Worm (Caenorhabditis elegans) whole organism, mixed stage, embryonic: ENCODE results near the gene ZC190.10.
"Not testable (repeated sequence)": the region's sequence is repeated elsewhere in the genome, so short reads cannot be mapped to it uniquely, and the experiment has no call there.

Experiments used
- M03D4.4 ChIP-seq: sonication (generic microtip); optimal IDR thresholded peaks from 2 replicates; lab custom pipeline; 2017; ENCODE audit warnings: mild to moderate bottlenecking, missing genetic modification characterization, missing compliant biosample characterization
- bed-3 ChIP-seq: fragments of 200-800 bp; sonication (Bioruptor generic); optimal IDR thresholded peaks from 3 replicates; lab custom pipeline; 2018; ENCODE audit warnings: mild to moderate bottlenecking, missing genetic modification characterization, moderate library complexity, missing compliant biosample characterization
- blmp-1 ChIP-seq: fragments of 150-350 bp; optimal IDR thresholded peaks from 2 replicates; lab custom pipeline; 2014; ENCODE audit warnings: missing biosample characterization, missing genetic modification characterization
- ceh-39 ChIP-seq: fragments of 150-350 bp; optimal IDR thresholded peaks from 2 replicates; lab custom pipeline; 2014; ENCODE audit warnings: missing biosample characterization, missing genetic modification characterization
- ceh-43 ChIP-seq: fragments of 200-800 bp; sonication (Bioruptor generic); optimal IDR thresholded peaks from 2 replicates; lab custom pipeline; 2018; ENCODE audit warnings: mild to moderate bottlenecking, missing genetic modification characterization, moderate library complexity, missing compliant biosample characterization
- ceh-83 ChIP-seq: fragments of 200-800 bp; sonication (Bioruptor generic); optimal IDR thresholded peaks from 2 replicates; lab custom pipeline; 2018; ENCODE audit warnings: mild to moderate bottlenecking, missing genetic modification characterization, missing compliant biosample characterization
- ces-1 ChIP-seq: fragments of 150-350 bp; optimal IDR thresholded peaks from 2 replicates; lab custom pipeline; 2014; ENCODE audit warnings: missing biosample characterization, missing genetic modification reagents, missing genetic modification characterization
- cnd-1 ChIP-seq: fragments of 200-800 bp; sonication (Bioruptor generic); optimal IDR thresholded peaks from 2 replicates; lab custom pipeline; 2018; ENCODE audit warnings: mild to moderate bottlenecking, missing genetic modification characterization, missing compliant biosample characterization
- drap-1 ChIP-seq: fragments of 200-800 bp; sonication (Bioruptor generic); optimal IDR thresholded peaks from 3 replicates; lab custom pipeline; 2018; ENCODE audit warnings: mild to moderate bottlenecking, missing genetic modification characterization, missing compliant biosample characterization
- elt-1 ChIP-seq: sonication (generic microtip); optimal IDR thresholded peaks from 2 replicates; lab custom pipeline; 2017; ENCODE audit warnings: missing genetic modification characterization, mild to moderate bottlenecking, missing compliant biosample characterization, antibody characterized with exemption, moderate library complexity, borderline replicate concordance; ENCODE audit not compliant: insufficient read depth
- elt-3 ChIP-seq: fragments of 150-350 bp; optimal IDR thresholded peaks from 2 replicates; lab custom pipeline; 2014; ENCODE audit warnings: missing biosample characterization, missing genetic modification characterization
- flh-1 ChIP-seq: fragments of 200-800 bp; sonication (Bioruptor generic); optimal IDR thresholded peaks from 2 replicates; lab custom pipeline; 2018; ENCODE audit warnings: mild to moderate bottlenecking, missing genetic modification characterization, moderate library complexity, missing compliant biosample characterization
- hlh-1 ChIP-seq: fragments of 150-350 bp; optimal IDR thresholded peaks from 2 replicates; lab custom pipeline; 2014; ENCODE audit warnings: missing biosample characterization, missing genetic modification reagents, missing genetic modification characterization
- lin-13 ChIP-seq: fragments of 150-350 bp; optimal IDR thresholded peaks from 2 replicates; lab custom pipeline; 2014; ENCODE audit warnings: missing biosample characterization, missing genetic modification characterization
- lin-32 ChIP-seq: fragments of 200-800 bp; sonication (Bioruptor generic); optimal IDR thresholded peaks from 2 replicates; lab custom pipeline; 2018; ENCODE audit warnings: mild to moderate bottlenecking, missing genetic modification characterization, missing compliant biosample characterization
- lsy-2 ChIP-seq: fragments of 150-350 bp; optimal IDR thresholded peaks from 2 replicates; lab custom pipeline; 2014; ENCODE audit warnings: missing biosample characterization, missing genetic modification characterization
- mab-5 ChIP-seq: fragments of 150-350 bp; optimal IDR thresholded peaks from 2 replicates; lab custom pipeline; 2014; ENCODE audit warnings: missing biosample characterization, missing genetic modification characterization
- mls-2 ChIP-seq: sonication (generic microtip); optimal IDR thresholded peaks from 2 replicates; lab custom pipeline; 2016; ENCODE audit warnings: mild to moderate bottlenecking, missing genetic modification characterization, moderate library complexity, missing compliant biosample characterization
- nhr-12 ChIP-seq: fragments of 150-350 bp; optimal IDR thresholded peaks from 2 replicates; lab custom pipeline; 2014; ENCODE audit warnings: missing biosample characterization, missing genetic modification characterization
- nhr-2 ChIP-seq: fragments of 150-350 bp; optimal IDR thresholded peaks from 2 replicates; lab custom pipeline; 2014; ENCODE audit warnings: missing biosample characterization, missing genetic modification characterization
- nhr-28 ChIP-seq: fragments of 150-350 bp; optimal IDR thresholded peaks from 2 replicates; lab custom pipeline; 2014; ENCODE audit warnings: missing biosample characterization, missing genetic modification characterization
- sem-2 ChIP-seq: fragments of 200-800 bp; sonication (Bioruptor generic); optimal IDR thresholded peaks from 2 replicates; lab custom pipeline; 2018; ENCODE audit warnings: mild to moderate bottlenecking, missing genetic modification characterization, missing compliant biosample characterization
- snpc-4 ChIP-seq: fragments of 150-350 bp; optimal IDR thresholded peaks from 2 replicates; lab custom pipeline; 2014; ENCODE audit warnings: missing biosample characterization, missing genetic modification characterization
- sptf-1 ChIP-seq: sonication (generic microtip); optimal IDR thresholded peaks from 2 replicates; lab custom pipeline; 2017; ENCODE audit warnings: mild to moderate bottlenecking, missing genetic modification characterization, moderate library complexity, missing compliant biosample characterization
- tbx-8 ChIP-seq: fragments of 200-800 bp; sonication (Bioruptor generic); optimal IDR thresholded peaks from 2 replicates; lab custom pipeline; 2018; ENCODE audit warnings: mild to moderate bottlenecking, missing genetic modification characterization, moderate library complexity, missing compliant biosample characterization
- unc-120 ChIP-seq: sonication (generic microtip); optimal IDR thresholded peaks from 2 replicates; lab custom pipeline; 2017; ENCODE audit warnings: missing genetic modification characterization, missing compliant biosample characterization; ENCODE audit not compliant: poor library complexity, severe bottlenecking
- unc-39 ChIP-seq: fragments of 150-350 bp; optimal IDR thresholded peaks from 2 replicates; lab custom pipeline; 2014; ENCODE audit warnings: missing biosample characterization, missing genetic modification characterization
- unc-62 ChIP-seq: fragments of 150-350 bp; optimal IDR thresholded peaks from 2 replicates; lab custom pipeline; 2014; ENCODE audit warnings: missing biosample characterization, missing genetic modification reagents, missing genetic modification characterization
- zip-8 ChIP-seq: fragments of 150-350 bp; optimal IDR thresholded peaks from 2 replicates; lab custom pipeline; 2014; ENCODE audit warnings: missing biosample characterization, missing genetic modification characterization
- ztf-11 ChIP-seq: fragments of 150-350 bp; optimal IDR thresholded peaks from 2 replicates; lab custom pipeline; 2014; ENCODE audit warnings: missing biosample characterization, missing genetic modification characterization

Gene ZC190.10

DNA sequence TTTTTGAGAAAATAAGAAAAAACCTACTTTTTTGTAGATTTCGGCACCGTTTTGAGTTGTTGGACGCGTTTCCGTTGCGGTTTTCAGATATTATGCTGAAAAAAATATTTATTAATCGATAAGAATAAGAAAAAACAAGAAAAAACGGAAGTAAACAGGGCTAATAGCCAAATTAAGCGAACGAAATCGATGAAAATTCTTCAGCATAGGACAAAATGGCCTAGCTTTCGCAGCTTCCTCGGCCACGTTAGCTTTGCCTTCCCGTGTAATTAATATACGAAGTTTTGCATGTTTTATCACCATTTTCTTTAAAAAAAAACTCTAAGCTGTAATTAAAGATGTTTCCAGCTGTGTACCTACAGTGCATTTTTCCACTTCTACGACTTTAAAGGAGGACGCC lies at the start of gene ZC190.10:
Gene ZC190.10, minus strand, starts transcription at position 101 of the 400 bp plus-strand sequence.
- not testable (repeated sequence) for TF ChIP-seq nhr-28, hlh-1, sptf-1 (tag; lab: Kevin White, UChicago)
- TF ChIP-seq, all 35 proteins: peak for 0; not testable (repeated sequence) for 35

DNA sequence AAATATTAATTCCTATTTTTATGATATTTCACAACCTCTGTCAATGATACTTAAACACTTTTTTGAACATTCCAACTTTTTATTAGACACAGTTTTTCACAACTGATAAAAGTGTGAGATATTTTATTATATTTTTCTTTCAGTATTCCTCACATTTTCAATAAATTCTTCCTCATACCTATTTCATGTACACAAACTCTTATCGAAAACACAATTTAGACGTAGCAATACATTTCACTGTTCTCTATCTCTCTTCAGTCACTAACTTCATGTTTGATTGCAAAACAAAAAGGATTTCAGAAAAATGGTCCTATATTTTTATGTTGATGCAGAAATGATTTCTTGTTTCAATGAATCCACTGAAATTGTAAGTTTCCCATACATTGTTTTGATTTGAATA lies 49.7 kb upstream of the ZC190.10 start, which contains the start of gene B0507.6:
Gene B0507.6, plus strand, starts transcription at position 301 of the 400 bp plus-strand sequence.
- TF ChIP-seq ztf-11 (tag; lab: Kevin White, UChicago), result no peak
- TF ChIP-seq nhr-2 (tag; lab: Kevin White, UChicago), result no peak
- no peak for TF ChIP-seq ces-1
- no peak for TF ChIP-seq zip-8
- TF ChIP-seq ceh-43 (GFP tag; lab: Kevin White, UChicago), result no peak

DNA sequence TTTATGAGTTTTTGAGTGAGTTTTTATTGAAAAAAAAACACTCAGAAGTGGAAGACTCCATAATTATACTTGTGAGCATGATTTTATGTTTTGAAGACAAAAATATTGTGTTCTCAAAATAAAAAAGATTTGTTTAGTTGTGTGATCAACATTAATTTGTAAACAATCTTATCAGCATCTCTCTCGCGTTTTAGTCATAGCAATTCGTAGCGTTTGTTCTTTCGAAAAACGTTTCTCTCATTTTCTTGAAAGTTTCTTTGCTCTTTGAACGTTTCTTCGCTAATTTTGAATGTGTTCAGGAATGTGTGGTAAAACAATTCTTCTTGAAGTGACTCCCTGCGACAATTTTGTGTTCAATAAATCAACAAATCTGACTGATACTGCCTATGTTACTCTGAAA lies 43.0 kb upstream of the ZC190.10 start, which contains the start of gene ZC196.2:
Gene ZC196.2, plus strand, starts transcription at position 301 of the 400 bp plus-strand sequence.
- TF ChIP-seq ceh-43 (GFP tag; lab: Kevin White, UChicago), result no peak
- TF ChIP-seq ceh-83 (GFP tag; lab: Kevin White, UChicago), result no peak
- no peak for TF ChIP-seq lsy-2 (tag; lab: Kevin White, UChicago)
- TF ChIP-seq unc-39 (tag; lab: Kevin White, UChicago), result no peak
- TF ChIP-seq snpc-4 (tag; lab: Kevin White, UChicago), result no peak
- TF ChIP-seq nhr-28 (tag; lab: Kevin White, UChicago), result no peak
- no peak for TF ChIP-seq sem-2 (GFP tag; lab: Kevin White, UChicago)
- no peak for TF ChIP-seq zip-8
- no peak for TF ChIP-seq blmp-1 (tag; lab: Kevin White, UChicago)
- TF ChIP-seq lin-13 (tag; lab: Kevin White, UChicago), result no peak
- no peak for TF ChIP-seq sptf-1 (tag; lab: Kevin White, UChicago)
- TF ChIP-seq flh-1 (GFP tag; lab: Kevin White, UChicago), result no peak
- TF ChIP-seq, all 35 proteins: peak for 0

DNA sequence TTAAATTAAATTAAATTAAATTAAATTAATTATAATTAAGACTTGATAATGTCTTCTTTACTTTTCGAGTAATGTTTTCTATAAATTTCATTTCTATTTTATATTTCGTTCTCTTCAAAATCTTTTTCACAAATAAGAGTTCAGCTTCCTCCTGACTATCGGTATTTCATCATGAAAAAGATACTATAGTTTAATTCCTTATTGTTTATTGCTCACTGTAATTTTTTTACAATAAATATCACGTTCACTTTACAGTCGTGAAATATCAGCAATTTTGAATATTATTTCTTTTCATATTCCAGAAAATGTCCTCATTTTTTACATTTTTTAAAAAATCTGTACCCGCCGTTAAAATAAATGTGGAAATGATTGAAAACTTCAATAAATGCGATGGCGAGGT lies 40.3 kb upstream of the ZC190.10 start, which contains the start of gene ZC196.3:
Gene ZC196.3, plus strand, starts transcription at position 301 of the 400 bp plus-strand sequence.
- TF ChIP-seq ceh-83 (GFP tag; lab: Kevin White, UChicago) (no peak), ces-1 (no peak), blmp-1 (tag; lab: Kevin White, UChicago) (no peak), unc-39 (tag; lab: Kevin White, UChicago) (no peak), nhr-12 (tag; lab: Kevin White, UChicago) (no peak), snpc-4 (tag; lab: Kevin White, UChicago) (no peak), unc-120 (no peak)

- TF ChIP-seq lin-13 (tag; lab: Kevin White, UChicago), result no peak
- no peak for TF ChIP-seq elt-3 (tag; lab: Kevin White, UChicago)
- TF ChIP-seq mab-5 (tag; lab: Kevin White, UChicago), result no peak
- no peak for TF ChIP-seq ceh-43 (GFP tag; lab: Kevin White, UChicago)
- TF ChIP-seq snpc-4 (tag; lab: Kevin White, UChicago), result no peak
- no peak for TF ChIP-seq hlh-1 (tag; lab: Kevin White, UChicago)
- no peak for TF ChIP-seq unc-62
- no peak for TF ChIP-seq unc-39 (tag; lab: Kevin White, UChicago)
- no peak for TF ChIP-seq lin-32 (GFP tag; lab: Kevin White, UChicago)
- no peak for TF ChIP-seq ceh-39 (tag; lab: Kevin White, UChicago)
- no peak for TF ChIP-seq zip-8
- no peak for TF ChIP-seq M03D4.4 (tag; lab: Kevin White, UChicago)
- no peak for TF ChIP-seq mls-2
- no peak for TF ChIP-seq ces-1
- no peak for TF ChIP-seq drap-1 (GFP tag; lab: Kevin White, UChicago)
- TF ChIP-seq elt-1 (tag; lab: Kevin White, UChicago), result no peak
- no peak for TF ChIP-seq sem-2 (GFP tag; lab: Kevin White, UChicago)
- no peak for TF ChIP-seq nhr-12 (tag; lab: Kevin White, UChicago)
- no peak for TF ChIP-seq ceh-83 (GFP tag; lab: Kevin White, UChicago)
- no peak for TF ChIP-seq sptf-1 (tag; lab: Kevin White, UChicago)
These were observed 36.8 kb upstream of the ZC190.10 start, which contains the start of gene ZC196.4 for ce11 chrV:8732934-8733333. ZC196.4 (plus strand) TSS chrV:8733106.

DNA sequence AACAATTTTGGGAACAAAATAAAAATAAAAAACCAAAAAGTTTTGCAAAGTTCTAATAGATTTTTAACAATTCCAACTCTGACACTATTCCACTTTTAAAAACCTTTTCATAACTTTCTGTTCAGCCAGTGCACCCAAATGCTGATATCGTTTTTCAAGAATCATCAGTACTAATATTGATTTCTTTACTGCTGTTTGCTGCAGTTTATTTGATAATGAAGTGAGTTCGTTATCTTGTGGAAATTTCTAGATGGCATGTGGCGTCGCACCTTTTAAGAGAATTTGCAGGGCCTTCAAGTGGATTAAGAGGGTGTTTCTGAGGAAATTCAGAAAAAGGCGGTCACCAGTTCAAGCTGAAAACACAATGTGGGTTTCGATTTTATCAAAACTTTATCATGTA lies 34.9 kb upstream of the ZC190.10 start:
- no peak for TF ChIP-seq elt-3 (tag; lab: Kevin White, UChicago)
- TF ChIP-seq ces-1, result no peak
- no peak for TF ChIP-seq snpc-4 (tag; lab: Kevin White, UChicago)
- no peak for TF ChIP-seq flh-1 (GFP tag; lab: Kevin White, UChicago)
- no peak for TF ChIP-seq hlh-1 (tag; lab: Kevin White, UChicago)
- TF ChIP-seq sptf-1 (tag; lab: Kevin White, UChicago), result no peak
- no peak for TF ChIP-seq bed-3 (GFP tag; lab: Kevin White, UChicago)
- no peak for TF ChIP-seq tbx-8 (GFP tag; lab: Kevin White, UChicago)
- TF ChIP-seq elt-1 (tag; lab: Kevin White, UChicago), result no peak
- no peak for TF ChIP-seq mls-2
- no peak for TF ChIP-seq nhr-2 (tag; lab: Kevin White, UChicago)
- no peak for TF ChIP-seq drap-1 (GFP tag; lab: Kevin White, UChicago)
- no peak for TF ChIP-seq lsy-2 (tag; lab: Kevin White, UChicago)
- no peak for TF ChIP-seq M03D4.4 (tag; lab: Kevin White, UChicago)
- TF ChIP-seq cnd-1 (tag; lab: Kevin White, UChicago), result no peak
- TF ChIP-seq ceh-39 (tag; lab: Kevin White, UChicago), result no peak
- TF ChIP-seq nhr-12 (tag; lab: Kevin White, UChicago), result no peak
